Fruit fly (Drosophila melanogaster) whole organism, adult: ENCODE results near the gene LysS.

ENCODE experiments used
- CG11617 ChIP-seq: fragments of 200-800 bp; sonication (Bioruptor generic); optimal IDR thresholded peaks from 2 replicates; lab custom pipeline; 2017; ENCODE audit warnings: mild to moderate bottlenecking, missing biosample characterization, missing genetic modification reagents, missing genetic modification characterization
- CG12768 ChIP-seq: fragments of 200-800 bp; sonication (Bioruptor generic); optimal IDR thresholded peaks from 2 replicates; lab custom pipeline; 2017; ENCODE audit warnings: missing biosample characterization, missing genetic modification characterization, mild to moderate bottlenecking, moderate library complexity, missing genetic modification reagents
- CG14711 ChIP-seq: fragments of 200-800 bp; sonication (Bioruptor generic); optimal IDR thresholded peaks from 2 replicates; lab custom pipeline; 2018; ENCODE audit warnings: missing biosample characterization, mild to moderate bottlenecking, missing genetic modification characterization, moderate library complexity
- CG1620 ChIP-seq: fragments of 200-800 bp; sonication (Bioruptor generic); optimal IDR thresholded peaks from 2 replicates; lab custom pipeline; 2016; ENCODE audit warnings: missing biosample characterization, missing genetic modification characterization
- CG33017 ChIP-seq: fragments of 200-800 bp; sonication (Bioruptor generic); optimal IDR thresholded peaks from 2 replicates; lab custom pipeline; 2018; ENCODE audit warnings: missing biosample characterization, mild to moderate bottlenecking, missing genetic modification characterization, moderate library complexity
- CG5204 ChIP-seq: fragments of 200-800 bp; sonication (Bioruptor generic); optimal IDR thresholded peaks from 2 replicates; lab custom pipeline; 2016; ENCODE audit warnings: missing biosample characterization, missing genetic modification characterization
- CG7045 ChIP-seq: fragments of 200-800 bp; sonication (Bioruptor generic); optimal IDR thresholded peaks from 2 replicates; lab custom pipeline; 2017; ENCODE audit warnings: missing biosample characterization, mild to moderate bottlenecking, missing genetic modification characterization
- CG7101 ChIP-seq: fragments of 200-800 bp; sonication (Bioruptor generic); optimal IDR thresholded peaks from 2 replicates; lab custom pipeline; 2018; ENCODE audit warnings: missing biosample characterization, mild to moderate bottlenecking, missing genetic modification characterization, moderate library complexity
- Clk ChIP-seq: fragments of 200-800 bp; sonication (Bioruptor generic); optimal IDR thresholded peaks from 2 replicates; lab custom pipeline; 2017; ENCODE audit warnings: missing biosample characterization, missing genetic modification characterization
- Crg-1 ChIP-seq: fragments of 200-800 bp; sonication (Bioruptor generic); optimal IDR thresholded peaks from 2 replicates; lab custom pipeline; 2016; ENCODE audit warnings: missing biosample characterization, missing genetic modification characterization
- Hr96 ChIP-seq: fragments of 200-800 bp; sonication (Bioruptor generic); optimal IDR thresholded peaks from 2 replicates; lab custom pipeline; 2016; ENCODE audit warnings: missing biosample characterization, missing genetic modification characterization
- Mnt ChIP-seq: fragments of 200-800 bp; sonication (Bioruptor generic); optimal IDR thresholded peaks from 2 replicates; lab custom pipeline; 2016; ENCODE audit warnings: missing biosample characterization, mild to moderate bottlenecking, missing genetic modification characterization
- bab1 ChIP-seq: fragments of 200-800 bp; sonication (Bioruptor generic); optimal IDR thresholded peaks from 3 replicates; lab custom pipeline; 2019; ENCODE audit warnings: missing biosample characterization, mild to moderate bottlenecking, missing genetic modification characterization, moderate library complexity
- cic ChIP-seq: fragments of 200-800 bp; sonication (Bioruptor generic); optimal IDR thresholded peaks from 2 replicates; lab custom pipeline; 2017; ENCODE audit warnings: missing biosample characterization, mild to moderate bottlenecking, missing genetic modification characterization, moderate library complexity
- cnc ChIP-seq, 2 experiments: fragments of >200 bp; optimal IDR thresholded peaks; 2 replicates each; lab custom pipeline; 2017
- kay ChIP-seq: fragments of 200-800 bp; sonication (Bioruptor generic); peaks from one replicate; lab custom pipeline; 2016; ENCODE audit warnings: missing biosample characterization, missing genetic modification characterization, borderline replicate concordance
- ovo ChIP-seq: fragments of 200-800 bp; sonication (Bioruptor generic); optimal IDR thresholded peaks from 2 replicates; lab custom pipeline; 2016; ENCODE audit warnings: missing biosample characterization, missing genetic modification characterization
- pad ChIP-seq: fragments of 200-800 bp; sonication (Bioruptor generic); optimal IDR thresholded peaks from 3 replicates; lab custom pipeline; 2017; ENCODE audit warnings: missing biosample characterization, missing genetic modification characterization, mild to moderate bottlenecking, moderate library complexity, missing genetic modification reagents
- tj ChIP-seq: fragments of 200-800 bp; sonication (Bioruptor generic); optimal IDR thresholded peaks from 3 replicates; lab custom pipeline; 2017; ENCODE audit warnings: missing biosample characterization, mild to moderate bottlenecking, missing genetic modification characterization, moderate library complexity
- toe ChIP-seq: fragments of 200-800 bp; sonication (Bioruptor generic); optimal IDR thresholded peaks from 2 replicates; lab custom pipeline; 2016; ENCODE audit warnings: missing biosample characterization, missing genetic modification characterization

The LysS gene

DNA sequence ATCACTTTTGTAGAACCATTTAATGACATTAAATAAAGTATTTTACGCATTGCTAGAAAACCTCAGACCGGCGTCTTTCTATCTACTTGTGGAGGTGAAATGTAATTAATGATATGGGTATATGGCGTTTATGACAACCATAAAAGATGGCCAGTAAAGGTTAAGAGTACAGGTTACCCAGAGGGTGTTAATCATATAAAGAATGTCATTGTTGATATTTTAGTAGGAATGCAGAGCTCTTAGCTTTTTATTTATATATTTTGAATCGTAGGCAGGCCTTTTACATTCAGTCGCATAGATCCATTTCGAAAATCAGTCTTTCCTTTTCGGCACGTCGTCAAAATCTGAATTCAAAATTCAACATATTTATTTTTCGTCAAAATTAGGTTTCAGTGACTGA lies 22.8 kb downstream of the LysS start, which contains the start of gene Bfc:
Gene Bfc (plus strand): TSS at position 301 of the 400 bp plus-strand sequence.
- TF ChIP-seq CG7101 (tag; lab: Kevin White, UChicago) (no peak), tj (GFP tag; lab: Kevin White, UChicago) (no peak), pad (GFP tag; lab: Kevin White, UChicago) (no peak), Clk (GFP tag; lab: Kevin White, UChicago) (no peak), CG33017 (tag; lab: Kevin White, UChicago) (no peak), CG12768 (GFP tag; lab: Kevin White, UChicago) (no peak), cic (GFP tag; lab: Kevin White, UChicago) (no peak), Hr96 (no peak), CG1620 (no peak), bab1 (GFP tag; lab: Kevin White, UChicago) (no peak), Mnt (GFP tag; lab: Kevin White, UChicago) (no peak), kay (GFP tag; lab: Kevin White, UChicago) (no peak), cnc (optimal IDR thresholded peaks at IDR 0.05; lab: Kevin White, UChicago) (no peak), CG11617 (GFP tag; lab: Kevin White, UChicago) (no peak), ovo (GFP tag; lab: Kevin White, UChicago) (no peak), CG14711 (tag; lab: Kevin White, UChicago) (no peak)

DNA sequence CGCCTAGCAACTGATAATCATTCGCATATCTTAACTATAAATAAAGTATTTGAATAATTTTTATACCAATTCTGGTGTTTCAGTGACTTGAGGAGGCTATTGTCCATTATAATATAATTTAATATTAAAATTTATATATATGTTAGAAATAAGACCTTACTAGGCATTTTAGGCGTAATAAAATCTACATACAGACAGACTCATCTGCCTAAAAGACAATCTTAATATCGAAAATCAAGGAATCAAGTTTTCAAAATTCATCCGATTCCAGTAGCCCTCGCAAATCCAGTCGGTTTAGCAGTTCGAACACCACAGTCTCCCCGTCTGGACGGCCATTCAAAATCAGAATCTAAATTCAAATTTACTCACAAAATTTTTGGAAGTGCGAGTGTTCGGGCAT lies 24.2 kb downstream of the LysS start, which contains the start of the genes CG9130 and CG9133:
Gene CG9130 (plus strand): TSS at position 301 of the 400 bp plus-strand sequence.
Gene CG9133 (plus strand): TSS at position 301 of the 400 bp plus-strand sequence.
- TF ChIP-seq CG33017 (tag; lab: Kevin White, UChicago) = no peak
- TF ChIP-seq kay (GFP tag; lab: Kevin White, UChicago) = no peak
- TF ChIP-seq tj (GFP tag; lab: Kevin White, UChicago) = no peak
- TF ChIP-seq Hr96 = no peak
- no peak for TF ChIP-seq ovo (GFP tag; lab: Kevin White, UChicago)
- TF ChIP-seq CG7101 (tag; lab: Kevin White, UChicago) = no peak
- TF ChIP-seq cnc (optimal IDR thresholded peaks at IDR 0.05; lab: Kevin White, UChicago) = no peak
- TF ChIP-seq CG5204 (GFP tag; lab: Kevin White, UChicago) = no peak
- no peak for TF ChIP-seq CG11617 (GFP tag; lab: Kevin White, UChicago)
- TF ChIP-seq pad (GFP tag; lab: Kevin White, UChicago) = no peak
- TF ChIP-seq CG14711 (tag; lab: Kevin White, UChicago) = no peak
- no peak for TF ChIP-seq CG12768 (GFP tag; lab: Kevin White, UChicago)
- no peak for TF ChIP-seq Crg-1 (GFP tag; lab: Kevin White, UChicago)
- no peak for TF ChIP-seq bab1 (GFP tag; lab: Kevin White, UChicago)

DNA sequence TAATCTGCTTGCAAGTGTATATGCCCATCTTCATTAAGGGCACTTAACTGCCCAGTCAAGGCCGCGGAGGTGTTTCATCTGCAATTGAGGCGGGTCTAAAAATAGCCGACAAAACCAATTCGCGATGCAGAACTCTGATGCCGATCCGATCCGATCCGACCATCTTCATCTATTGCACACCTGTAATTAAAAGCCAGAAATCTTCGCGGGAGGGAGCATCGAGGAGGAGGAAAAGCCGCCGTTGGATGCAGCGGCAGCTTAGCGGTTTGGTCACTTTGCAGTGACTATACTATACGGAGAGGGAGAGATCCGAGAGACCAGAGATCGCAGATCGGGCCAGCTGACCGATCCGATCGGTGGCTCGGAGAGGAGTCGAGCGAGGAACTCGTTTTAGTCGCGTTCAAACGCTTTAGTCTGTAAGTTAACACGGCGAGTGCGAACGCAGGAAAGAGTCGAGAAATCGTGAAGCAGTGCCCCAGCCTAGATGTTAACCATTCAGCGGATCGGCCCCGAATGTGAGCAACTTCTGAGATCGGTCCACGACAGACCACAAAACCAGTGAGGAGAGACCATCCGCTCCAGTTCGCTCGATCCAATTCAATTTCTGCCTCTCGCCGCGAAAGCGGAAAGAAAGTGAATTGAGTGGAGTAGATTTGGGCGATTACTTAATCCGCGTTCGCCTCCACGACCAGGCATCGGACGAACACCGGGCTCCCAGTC lies 28.7 kb downstream of the LysS start, which contains the start of gene tfc:
Gene tfc (plus strand): TSS at position 389 of the 720 bp plus-strand sequence.
- no peak for TF ChIP-seq CG12768 (GFP tag; lab: Kevin White, UChicago)
- TF ChIP-seq toe (GFP tag; lab: Kevin White, UChicago) = no peak
- TF ChIP-seq kay (GFP tag; lab: Kevin White, UChicago) = no peak

DNA sequence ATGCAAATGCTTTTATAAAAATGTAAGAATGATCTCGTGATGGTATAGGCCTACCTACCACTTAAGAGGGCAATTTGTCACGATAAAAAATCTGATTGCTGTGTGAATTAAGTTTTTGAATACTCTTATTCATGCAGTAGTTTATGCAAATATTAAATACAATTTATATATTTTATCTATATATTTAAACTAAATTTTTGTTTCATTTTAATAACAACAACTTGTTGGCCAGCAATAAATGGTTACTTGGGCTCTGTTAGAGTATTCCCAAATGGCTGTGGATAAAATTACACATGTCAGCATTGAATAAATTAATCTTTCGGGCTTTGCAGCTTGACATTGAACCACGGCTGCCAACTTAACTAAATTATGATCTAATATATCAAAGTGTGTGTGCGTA lies 31.0 kb downstream of the LysS start:
- TF ChIP-seq Mnt (GFP tag; lab: Kevin White, UChicago) = no peak
- TF ChIP-seq Clk (GFP tag; lab: Kevin White, UChicago) = no peak
- TF ChIP-seq Hr96 = no peak
- TF ChIP-seq CG33017 (tag; lab: Kevin White, UChicago) = no peak
- TF ChIP-seq cnc (optimal IDR thresholded peaks at IDR 0.05; lab: Kevin White, UChicago) = no peak
- TF ChIP-seq CG14711 (tag; lab: Kevin White, UChicago) = no peak

DNA sequence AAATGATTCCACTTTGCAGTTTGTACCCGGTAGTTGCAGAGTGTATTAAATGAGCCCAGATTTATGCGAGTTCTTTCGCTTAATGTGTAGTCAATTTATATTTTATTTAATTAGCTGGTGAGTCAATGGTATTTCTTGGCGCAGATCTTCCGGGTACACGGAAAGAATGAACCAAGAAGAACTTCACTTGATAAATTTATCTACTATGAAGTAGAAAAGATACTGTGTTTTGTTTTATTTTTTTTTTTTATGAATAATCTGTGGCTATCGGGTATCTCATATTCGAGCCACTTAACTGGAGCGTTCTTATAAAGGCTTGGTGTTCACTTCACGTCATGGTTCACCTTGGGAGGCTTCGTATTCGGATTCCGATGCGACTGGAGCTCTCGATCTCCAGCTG lies 37.5 kb downstream of the LysS start:
- TF ChIP-seq CG11617 (GFP tag; lab: Kevin White, UChicago) (no peak), ovo (GFP tag; lab: Kevin White, UChicago) (no peak)

DNA sequence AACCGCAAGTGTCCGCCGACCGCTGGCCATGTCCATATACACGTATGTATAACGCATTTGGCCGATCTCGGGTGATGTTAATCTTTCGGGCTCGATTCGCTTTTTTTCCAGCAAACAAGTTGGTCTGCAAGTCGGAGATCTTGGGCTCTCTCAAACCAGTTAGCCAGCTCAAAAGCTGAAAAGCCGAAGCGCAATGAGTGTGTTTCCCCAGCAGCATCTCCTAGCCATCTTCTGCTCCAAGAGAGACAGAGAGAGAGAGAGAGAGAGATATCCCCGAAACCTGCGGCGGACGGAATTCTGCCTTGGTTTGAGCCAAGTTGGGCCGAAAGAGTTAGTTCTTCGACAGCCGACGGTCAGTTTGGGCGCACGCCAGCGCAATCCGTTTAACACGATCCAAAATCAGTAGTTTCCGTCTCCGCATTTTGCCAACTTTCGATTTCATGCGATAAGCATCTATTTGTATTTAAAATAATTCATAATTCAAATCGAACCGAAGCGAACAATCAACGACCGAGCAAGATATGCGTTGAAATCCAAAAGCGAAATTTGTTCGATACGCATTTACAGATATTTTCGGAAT lies 38.0 kb downstream of the LysS start:
- TF ChIP-seq kay (GFP tag; lab: Kevin White, UChicago) (peak; percentile 34), cnc (optimal IDR thresholded peaks at IDR 0.05; lab: Kevin White, UChicago) (no peak)

DNA sequence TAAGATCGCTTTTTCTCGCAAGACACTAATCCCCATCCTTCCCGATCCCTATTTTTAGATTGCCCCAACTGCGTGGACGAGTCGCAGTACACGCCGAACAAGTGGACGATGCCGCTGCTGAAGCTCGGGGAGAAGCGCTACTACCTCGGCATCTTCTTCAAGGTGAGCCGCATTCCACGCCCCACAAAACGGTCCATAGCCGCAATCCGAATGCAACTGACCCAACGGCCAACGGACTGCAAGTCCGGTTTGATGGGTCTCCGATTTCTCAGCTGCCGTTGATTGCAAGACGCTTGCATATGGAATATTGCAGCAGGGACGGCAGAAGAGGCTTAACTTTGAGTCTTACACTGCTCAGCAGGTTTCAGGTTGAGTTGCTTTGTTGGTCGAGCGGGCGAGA lies 41.5 kb downstream of the LysS start:
- TF ChIP-seq Mnt (GFP tag; lab: Kevin White, UChicago) (no peak), CG33017 (tag; lab: Kevin White, UChicago) (no peak), toe (GFP tag; lab: Kevin White, UChicago) (no peak), CG5204 (GFP tag; lab: Kevin White, UChicago) (no peak), Hr96 (no peak), pad (GFP tag; lab: Kevin White, UChicago) (no peak), CG1620 (no peak), CG7045 (GFP tag; lab: Kevin White, UChicago) (no peak), CG12768 (GFP tag; lab: Kevin White, UChicago) (no peak), bab1 (GFP tag; lab: Kevin White, UChicago) (no peak), cnc (optimal IDR thresholded peaks at IDR 0.05; lab: Kevin White, UChicago) (no peak)
